Worm (Caenorhabditis elegans): ENCODE data around the gene nduf-2.2.
A peak's percentile ranks its signal among the peaks of the same experiment; 100 is the strongest.

The nduf-2.2 gene

ce11 chrIII:6452278-6452677, 12.7 kb upstream of the nduf-2.2 start, which contains the start of gene set-1:
set-1 (minus strand) TSS chrIII:6452378.
- TF ChIP-seq efl-1 (GFP tag; optimal IDR thresholded peaks at IDR 0.05) = no peak
- TF ChIP-seq F49E8.2 (tag; optimal IDR thresholded peaks at IDR 0.05; ENCODE audit: insufficient read depth) = no peak
- TF ChIP-seq lin-40 (tag; optimal IDR thresholded peaks at IDR 0.05) = no peak
- TF ChIP-seq chd-7 (tag; optimal IDR thresholded peaks at IDR 0.05) = no peak
- TF ChIP-seq ceh-91 (GFP tag; IDR thresholded peaks at IDR 0.05) = no peak
- TF ChIP-seq egl-44 (GFP tag; IDR thresholded peaks at IDR 0.05) = no peak
- TF ChIP-seq F57A8.1 (GFP tag; optimal IDR thresholded peaks at IDR 0.05) = no peak
- TF ChIP-seq T26A5.8 (tag; optimal IDR thresholded peaks at IDR 0.05) = no peak
- no peak for TF ChIP-seq pbrm-1 (GFP tag; IDR thresholded peaks at IDR 0.05)
- no peak for TF ChIP-seq ccch-3 (GFP tag; optimal IDR thresholded peaks at IDR 0.05)
- TF ChIP-seq attf-5 (GFP tag; optimal IDR thresholded peaks at IDR 0.05) = no peak
- TF ChIP-seq Y56A3A.18 (GFP tag; IDR thresholded peaks at IDR 0.05) = no peak
- no peak for TF ChIP-seq Y79H2A.3 (GFP tag; conservative IDR thresholded peaks at IDR 0.05)
- TF ChIP-seq xnd-1 (tag; optimal IDR thresholded peaks at IDR 0.05) = no peak
- no peak for TF ChIP-seq attf-3 (GFP tag; conservative IDR thresholded peaks at IDR 0.05)
- TF ChIP-seq F33H1.4 (GFP tag; IDR thresholded peaks at IDR 0.05) = no peak
- no peak for TF ChIP-seq ama-1 (optimal IDR thresholded peaks at IDR 0.05)
- TF ChIP-seq ama-1 (GFP tag; optimal IDR thresholded peaks at IDR 0.05) = no peak
- no peak for TF ChIP-seq akir-1 (GFP tag; optimal IDR thresholded peaks at IDR 0.05)

ce11 chrIII:6452683-6453082, 12.3 kb upstream of the nduf-2.2 start:
- no peak for TF ChIP-seq ceh-79 (tag; optimal IDR thresholded peaks at IDR 0.05)
- TF ChIP-seq lin-54 (GFP tag; optimal IDR thresholded peaks at IDR 0.05) = peak; percentile 22
- 0 out of 2 replicates have a peak, but pooled peaks have one; percentile 34 for TF ChIP-seq madf-6 (GFP tag; IDR thresholded peaks at IDR 0.05)
- no peak for TF ChIP-seq hmg-1.2 (GFP tag; IDR thresholded peaks at IDR 0.05)
- no peak for TF ChIP-seq egl-44 (GFP tag; IDR thresholded peaks at IDR 0.05)
- TF ChIP-seq nhr-120 (GFP tag; IDR thresholded peaks at IDR 0.05) = no peak
- TF ChIP-seq gei-17 (GFP tag; optimal IDR thresholded peaks at IDR 0.05) = no peak
- TF ChIP-seq lir-1 (GFP tag; conservative IDR thresholded peaks at IDR 0.05) = no peak
- no peak for TF ChIP-seq Y53F4B.3 (GFP tag; IDR thresholded peaks at IDR 0.05)
- no peak for TF ChIP-seq ztf-3 (GFP tag; optimal IDR thresholded peaks at IDR 0.05)
- peak; percentile 33; the same call in 1 of the 2 replicates for TF ChIP-seq mcd-1 (GFP tag; IDR thresholded peaks at IDR 0.05)
- TF ChIP-seq unc-130 (GFP tag; optimal IDR thresholded peaks at IDR 0.05) = no peak
- TF ChIP-seq Y53G8AR.9 (GFP tag; conservative IDR thresholded peaks at IDR 0.05) = no peak
- no peak for TF ChIP-seq efl-1 (GFP tag; optimal IDR thresholded peaks at IDR 0.05)

ce11 chrIII:6453665-6454064, 11.4 kb upstream of the nduf-2.2 start:
- TF ChIP-seq ceh-91 (GFP tag; IDR thresholded peaks at IDR 0.05) (peak; percentile 55; the same call in 1 of the 2 replicates), nhr-27 (tag; optimal IDR thresholded peaks at IDR 0.05) (no peak), Y53F4B.3 (GFP tag; IDR thresholded peaks at IDR 0.05) (no peak), him-1 (tag; optimal IDR thresholded peaks at IDR 0.05) (no peak), pbrm-1 (GFP tag; IDR thresholded peaks at IDR 0.05) (peak; percentile 76), attf-6 (GFP tag; IDR thresholded peaks at IDR 0.05) (peak; percentile 21; the same call in 1 of the 2 replicates), ztf-18 (tag; optimal IDR thresholded peaks at IDR 0.05) (peak; percentile 94), D2030.7 (GFP tag; IDR thresholded peaks at IDR 0.05) (peak; percentile 67), tbp1 (GFP tag; optimal IDR thresholded peaks at IDR 0.05) (peak; percentile 66), F39B2.1 (GFP tag; IDR thresholded peaks at IDR 0.05) (no peak), snpc-3.4 (tag; optimal IDR thresholded peaks at IDR 0.05) (peak; percentile 73), die-1 (tag; optimal IDR thresholded peaks at IDR 0.05) (peak; percentile 53), pha-4 (tag; optimal IDR thresholded peaks at IDR 0.05) (peak; percentile 44), tlf-1 (GFP tag; optimal IDR thresholded peaks at IDR 0.05) (peak; percentile 36), ztf-6 (GFP tag; IDR thresholded peaks at IDR 0.05) (no peak), Y95B8A.8 (GFP tag; IDR thresholded peaks at IDR 0.05) (0 out of 2 replicates have a peak, but pooled peaks have one; percentile 47), nhr-90 (tag; optimal IDR thresholded peaks at IDR 0.05) (peak; percentile 37), ccch-3 (GFP tag; optimal IDR thresholded peaks at IDR 0.05) (no peak), madf-6 (GFP tag; IDR thresholded peaks at IDR 0.05) (peak; percentile 55; the same call in 1 of the 2 replicates), rcor-1 (GFP tag; IDR thresholded peaks at IDR 0.05) (peak; percentile 85), attf-5 (GFP tag; optimal IDR thresholded peaks at IDR 0.05) (peak; percentile 98)

Measured in whole organism, young adult.